Worm (Caenorhabditis elegans) whole organism, L4/young adult: ENCODE measurements around the gene F21C10.6.

Source experiments
- W03F9.2 ChIP-seq: fragments of 150-350 bp; optimal IDR thresholded peaks from 2 replicates; lab custom pipeline; 2014; ENCODE audit warnings: missing biosample characterization, missing genetic modification characterization
- dao-5 ChIP-seq: sonication (generic microtip); optimal IDR thresholded peaks from 2 replicates; lab custom pipeline; 2016; ENCODE audit warnings: missing genotype, missing genetic modification characterization, moderate library complexity, missing compliant biosample characterization
- him-1 ChIP-seq: sonication (generic microtip); optimal IDR thresholded peaks from 2 replicates; lab custom pipeline; 2016; ENCODE audit warnings: missing genotype, missing genetic modification reagents, missing genetic modification characterization, missing compliant biosample characterization

Gene F21C10.6

DNA sequence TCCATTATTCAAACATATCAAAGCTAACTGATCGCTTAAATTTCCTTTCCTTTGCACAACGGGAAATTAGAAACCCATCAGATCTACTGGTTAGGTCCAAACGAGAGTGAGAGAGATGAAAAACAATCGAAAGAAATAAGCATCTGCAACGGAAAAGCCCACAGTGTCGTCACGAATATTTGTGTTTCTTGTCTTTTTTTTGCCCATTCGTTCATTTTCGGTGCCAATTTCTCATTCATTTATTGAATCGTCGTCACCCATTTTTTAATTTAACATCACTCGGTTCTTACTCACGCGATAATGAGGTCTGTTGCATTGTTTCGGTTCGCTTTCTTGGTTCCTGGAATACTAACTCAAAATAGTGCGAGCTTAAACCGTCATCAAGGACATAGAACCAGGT is at the start of gene F21C10.6:
F21C10.6 (plus strand) TSS at position 301 of the 400 bp plus-strand sequence.
- TF ChIP-seq W03F9.2 (tag; lab: Kevin White, UChicago) = no peak
- no peak for TF ChIP-seq dao-5
- TF ChIP-seq him-1 = no peak

ce11 chrV:9075827-9076226 is 48.5 kb upstream of the F21C10.6 start:
- TF ChIP-seq dao-5 = no peak
- TF ChIP-seq W03F9.2 (tag; lab: Kevin White, UChicago) = no peak
- TF ChIP-seq him-1 = no peak

DNA sequence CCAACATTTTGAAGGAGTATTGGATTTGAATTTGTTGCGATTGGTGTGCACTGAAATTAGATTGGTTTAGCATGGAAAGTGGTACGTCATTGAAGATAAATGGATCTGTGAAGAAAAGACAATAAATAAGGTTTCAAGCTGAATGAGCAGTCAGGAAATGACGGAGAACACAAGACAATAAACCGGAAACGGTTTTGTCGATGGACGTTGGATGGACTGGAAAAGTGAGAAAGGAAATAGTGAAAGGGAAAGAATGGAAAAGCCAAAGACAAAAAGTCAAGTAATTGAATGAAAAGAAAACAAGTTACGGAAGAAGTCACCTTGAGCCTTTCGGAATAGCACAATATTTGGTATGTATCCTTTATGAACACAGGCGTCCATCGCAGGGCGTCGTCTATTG is 48.0 kb upstream of the F21C10.6 start, which contains the start of gene T27E4.7:
T27E4.7 (minus strand) TSS at position 50 of the 400 bp plus-strand sequence.
- TF ChIP-seq dao-5 (no peak), W03F9.2 (tag; lab: Kevin White, UChicago) (no peak), him-1 (no peak)

ce11 chrV:9078067-9078581 is 46.2 kb upstream of the F21C10.6 start:
- no peak for TF ChIP-seq W03F9.2 (tag; lab: Kevin White, UChicago)
- TF ChIP-seq dao-5 = no peak
- TF ChIP-seq him-1 = no peak

ce11 chrV:9078815-9079525 is 45.3 kb upstream of the F21C10.6 start:
- TF ChIP-seq dao-5 = no peak
- TF ChIP-seq him-1 = no peak
- TF ChIP-seq W03F9.2 (tag; lab: Kevin White, UChicago) = no peak

ce11 chrV:9079965-9080432 is 44.3 kb upstream of the F21C10.6 start:
- TF ChIP-seq W03F9.2 (tag; lab: Kevin White, UChicago) (no peak), dao-5 (no peak), him-1 (no peak)

ce11 chrV:9081410-9081809 is 42.9 kb upstream of the F21C10.6 start:
- TF ChIP-seq W03F9.2 (tag; lab: Kevin White, UChicago) = no peak
- TF ChIP-seq him-1 = no peak
- TF ChIP-seq dao-5 = no peak

- TF ChIP-seq W03F9.2 (tag; lab: Kevin White, UChicago) (no peak), dao-5 (no peak), him-1 (no peak)
These were observed 41.9 kb upstream of the F21C10.6 start for ce11 chrV:9082350-9082749.

DNA sequence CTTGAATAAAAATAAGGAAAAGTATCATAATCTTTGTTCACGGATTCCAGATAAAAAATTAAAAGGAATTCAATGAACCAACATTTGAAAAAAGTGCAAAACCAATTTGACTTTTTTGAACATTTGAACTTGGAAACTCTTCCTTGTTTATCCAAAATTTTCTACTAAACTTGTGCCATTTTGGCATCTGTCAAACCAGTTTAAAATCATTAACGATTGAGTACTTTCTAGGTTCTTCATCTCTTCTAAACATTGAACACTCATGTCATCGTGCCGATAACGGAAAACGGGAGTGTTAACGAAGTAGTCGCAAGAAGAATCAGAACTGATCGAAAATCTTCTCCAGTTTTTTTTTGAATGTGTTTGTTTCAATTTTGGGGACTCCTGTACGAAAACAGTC is 40.0 kb upstream of the F21C10.6 start:
- TF ChIP-seq dao-5 (no peak), W03F9.2 (tag; lab: Kevin White, UChicago) (no peak), him-1 (no peak)

- TF ChIP-seq W03F9.2 (tag; lab: Kevin White, UChicago) (no peak), him-1 (no peak), dao-5 (no peak)
These were observed 38.4 kb upstream of the F21C10.6 start for ce11 chrV:9085845-9086244.

ce11 chrV:9088758-9089157 is 35.5 kb upstream of the F21C10.6 start:
- no peak for TF ChIP-seq dao-5
- no peak for TF ChIP-seq W03F9.2 (tag; lab: Kevin White, UChicago)
- no peak for TF ChIP-seq him-1

DNA sequence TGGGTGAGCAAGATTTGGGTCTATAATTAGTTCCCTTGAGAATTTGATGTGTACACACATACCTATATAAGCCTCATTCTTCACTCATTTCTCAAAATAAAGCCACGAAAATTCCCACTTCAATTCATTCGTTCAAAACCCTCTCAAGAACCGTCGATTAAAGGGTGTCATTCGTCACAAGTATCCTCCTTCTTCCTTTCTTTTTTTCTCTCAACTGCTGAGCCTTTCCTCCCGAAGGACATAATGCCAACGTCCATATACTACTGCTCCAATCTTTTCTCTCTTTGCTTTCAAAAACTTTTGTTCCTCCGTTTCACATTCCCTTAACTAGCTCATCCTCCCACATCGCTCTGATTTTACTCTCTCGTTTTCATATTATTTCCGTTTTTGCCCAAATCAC is 32.1 kb upstream of the F21C10.6 start, which contains the start of gene T27E4.1:
T27E4.1 (plus strand) TSS at position 137 of the 400 bp plus-strand sequence.
- TF ChIP-seq him-1 (no peak), dao-5 (no peak), W03F9.2 (tag; lab: Kevin White, UChicago) (no peak)

ce11 chrV:9094060-9094628 is 30.1 kb upstream of the F21C10.6 start:
- TF ChIP-seq W03F9.2 (tag; lab: Kevin White, UChicago) = no peak
- no peak for TF ChIP-seq him-1
- no peak for TF ChIP-seq dao-5

DNA sequence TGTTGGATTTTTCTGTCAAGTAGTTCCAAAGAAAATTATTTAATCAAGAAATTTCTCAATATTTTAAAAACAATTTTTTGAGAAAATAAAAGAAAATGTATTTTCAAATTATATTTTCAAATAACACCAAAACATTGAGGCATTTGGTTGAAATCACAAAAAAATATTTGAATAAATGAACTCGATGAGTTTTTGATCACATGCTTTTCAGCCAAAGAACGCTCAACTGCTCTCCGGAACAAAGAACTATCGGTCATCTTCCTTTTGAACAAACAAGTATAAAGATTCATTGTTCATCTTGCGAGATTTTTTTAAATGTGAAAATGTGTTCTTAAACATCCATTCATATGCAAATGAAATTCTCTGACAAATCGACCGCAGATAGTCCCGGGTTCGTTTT is 29.3 kb upstream of the F21C10.6 start:
- TF ChIP-seq him-1 (no peak), dao-5 (no peak), W03F9.2 (tag; lab: Kevin White, UChicago) (no peak)

ce11 chrV:9095613-9096317 is 28.5 kb upstream of the F21C10.6 start, which contains the start of gene F21C10.10:
F21C10.10 (plus strand) TSS chrV:9096267.
- no peak for TF ChIP-seq dao-5
- peak; percentile 32 for TF ChIP-seq W03F9.2 (tag; lab: Kevin White, UChicago)
